Worm (Caenorhabditis elegans) whole organism, late embryonic: Measurements from ENCODE around the gene nol-6.

Source experiments
- F13H6.1 ChIP-seq: sonication (generic microtip); optimal IDR thresholded peaks from 2 replicates; lab custom pipeline; 2016; ENCODE audit warnings: missing genetic modification characterization, missing compliant biosample characterization
- K02D7.2 ChIP-seq: sonication (generic microtip); optimal IDR thresholded peaks from 2 replicates; lab custom pipeline; 2017; ENCODE audit warnings: mild to moderate bottlenecking, missing genetic modification characterization, missing compliant biosample characterization
- ama-1 ChIP-seq: fragments of 150-350 bp; optimal IDR thresholded peaks from 2 replicates; lab custom pipeline; 2014
- ceh-14 ChIP-seq: sonication (generic microtip); optimal IDR thresholded peaks from 2 replicates; lab custom pipeline; 2016; ENCODE audit warnings: missing genotype, missing genetic modification characterization, missing compliant biosample characterization
- ceh-45 ChIP-seq: fragments of 200-800 bp; sonication (Bioruptor generic); IDR thresholded peaks from 2 replicates; pipeline ENCODE4 v1.3.6; 2022; ENCODE audit warnings: missing genetic modification reagents, missing genetic modification characterization, missing compliant biosample characterization
- ceh-9 ChIP-seq: sonication (generic microtip); optimal IDR thresholded peaks from 2 replicates; lab custom pipeline; 2016; ENCODE audit warnings: mild to moderate bottlenecking, missing genetic modification characterization, inconsistent platforms, missing compliant biosample characterization
- che-1 ChIP-seq: sonication (generic microtip); optimal IDR thresholded peaks from 2 replicates; lab custom pipeline; 2016; ENCODE audit warnings: mild to moderate bottlenecking, missing genetic modification characterization, missing compliant biosample characterization
- elt-2 ChIP-seq: sonication (generic microtip); optimal IDR thresholded peaks from 2 replicates; lab custom pipeline; 2016; ENCODE audit warnings: missing genetic modification reagents, missing genetic modification characterization, missing compliant biosample characterization
- gmeb-2 ChIP-seq: sonication (generic microtip); optimal IDR thresholded peaks from 2 replicates; lab custom pipeline; 2016; ENCODE audit warnings: missing genetic modification characterization, inconsistent platforms, missing compliant biosample characterization
- mec-3 ChIP-seq: sonication (generic microtip); optimal IDR thresholded peaks from 2 replicates; lab custom pipeline; 2016; ENCODE audit warnings: borderline replicate concordance, missing genetic modification characterization, missing compliant biosample characterization
- pqm-1 ChIP-seq: sonication (generic microtip); optimal IDR thresholded peaks from 2 replicates; lab custom pipeline; 2016; ENCODE audit warnings: missing genetic modification characterization, missing compliant biosample characterization
- rnt-1 ChIP-seq: sonication (generic microtip); optimal IDR thresholded peaks from 2 replicates; lab custom pipeline; 2016; ENCODE audit warnings: missing genetic modification characterization, missing compliant biosample characterization
- tbx-2 ChIP-seq: sonication (generic microtip); optimal IDR thresholded peaks from 2 replicates; lab custom pipeline; 2016; ENCODE audit warnings: missing genetic modification characterization, missing compliant biosample characterization
- unc-86 ChIP-seq: sonication (generic microtip); optimal IDR thresholded peaks from 2 replicates; lab custom pipeline; 2016; ENCODE audit warnings: missing genetic modification characterization, missing compliant biosample characterization

DNA sequence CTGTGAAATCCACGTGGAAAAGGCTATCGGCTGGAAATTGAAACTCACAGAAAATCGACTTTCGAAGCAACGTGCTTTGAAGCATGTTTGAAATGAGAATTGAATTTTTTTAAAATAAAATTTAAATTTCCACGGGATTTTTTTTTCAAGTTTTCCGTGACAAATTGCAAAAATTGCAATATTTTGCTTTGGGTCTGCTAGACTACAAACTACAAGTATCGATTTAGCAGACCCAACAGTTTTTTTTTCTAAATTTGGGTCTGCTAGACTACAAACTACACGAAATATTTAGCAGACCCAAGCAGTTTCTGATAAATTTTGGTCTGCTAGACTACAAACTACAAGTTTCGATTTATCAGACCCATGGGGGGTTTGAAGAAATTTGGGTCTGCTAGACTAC lies 25.9 kb downstream of the nol-6 start, which contains the start of gene Y51H7C.9:
- TF ChIP-seq tbx-2 (no peak), ceh-9 (tag; lab: Kevin White, UChicago) (no peak), F13H6.1 (tag; lab: Kevin White, UChicago) (no peak), pqm-1 (tag; lab: Kevin White, UChicago) (no peak), ceh-45 (GFP tag; lab: Robert Waterston, UW) (no peak), gmeb-2 (no peak), ceh-14 (tag; lab: Kevin White, UChicago) (no peak), che-1 (tag; lab: Kevin White, UChicago) (no peak), elt-2 (tag; lab: Kevin White, UChicago) (no peak), unc-86 (tag; lab: Kevin White, UChicago) (no peak), ama-1 (lab: Kevin White, UChicago) (no peak), K02D7.2 (tag; lab: Kevin White, UChicago) (no peak), rnt-1 (tag; lab: Kevin White, UChicago) (no peak), mec-3 (tag; lab: Kevin White, UChicago) (no peak)
